Worm (Caenorhabditis elegans) whole organism, early embryonic: ENCODE measurements around the gene har-1.
A peak's percentile ranks its signal among the peaks of the same experiment; 100 is the strongest.

ENCODE experiments used
- B0310.2 ChIP-seq: sonication (generic microtip); optimal IDR thresholded peaks from 2 replicates; lab custom pipeline; 2016; ENCODE audit warnings: mild to moderate bottlenecking, missing genetic modification characterization, missing compliant biosample characterization
- F13C5.2 ChIP-seq: sonication (generic microtip); optimal IDR thresholded peaks from 2 replicates; lab custom pipeline; 2017; ENCODE audit warnings: mild to moderate bottlenecking, missing genetic modification characterization, inconsistent platforms, missing compliant biosample characterization
- aly-1 ChIP-seq: sonication (generic microtip); optimal IDR thresholded peaks from 2 replicates; lab custom pipeline; 2016; ENCODE audit warnings: missing genetic modification characterization, missing compliant biosample characterization
- ama-1 ChIP-seq: fragments of 150-350 bp; optimal IDR thresholded peaks from 2 replicates; lab custom pipeline; 2014
- ceh-13 ChIP-seq: fragments of 200-800 bp; sonication (Bioruptor generic); optimal IDR thresholded peaks from 2 replicates; lab custom pipeline; 2018; ENCODE audit warnings: mild to moderate bottlenecking, missing genetic modification characterization, missing compliant biosample characterization
- ceh-36 ChIP-seq: sonication (generic microtip); optimal IDR thresholded peaks from 2 replicates; lab custom pipeline; 2016; ENCODE audit warnings: missing genetic modification characterization, inconsistent platforms, missing compliant biosample characterization
- ets-7 ChIP-seq: sonication (generic microtip); optimal IDR thresholded peaks from 2 replicates; lab custom pipeline; 2016; ENCODE audit warnings: missing genotype, missing genetic modification characterization, missing compliant biosample characterization
- flt-1 ChIP-seq: fragments of 200-800 bp; sonication (Bioruptor generic); IDR thresholded peaks from 2 replicates; pipeline ENCODE4 v1.3.6; 2022; ENCODE audit warnings: missing genetic modification characterization, missing compliant biosample characterization
- hmbx-1 ChIP-seq: sonication (generic microtip); optimal IDR thresholded peaks from 2 replicates; lab custom pipeline; 2016; ENCODE audit warnings: mild to moderate bottlenecking, missing genetic modification characterization, missing compliant biosample characterization
- hmg-4 ChIP-seq: fragments of 200-800 bp; sonication (Bioruptor generic); optimal IDR thresholded peaks from 2 replicates; lab custom pipeline; 2018; ENCODE audit warnings: mild to moderate bottlenecking, missing genetic modification characterization, missing compliant biosample characterization
- hnd-1 ChIP-seq: sonication (generic microtip); optimal IDR thresholded peaks from 2 replicates; lab custom pipeline; 2016; ENCODE audit warnings: missing genetic modification characterization, missing compliant biosample characterization
- pes-1 ChIP-seq: fragments of 200-800 bp; sonication (Bioruptor generic); IDR thresholded peaks from 2 replicates; pipeline ENCODE4 v1.3.6; 2022; ENCODE audit warnings: missing genetic modification reagents, missing genetic modification characterization, missing compliant biosample characterization
- scrt-1 ChIP-seq: fragments of 200-800 bp; sonication (Bioruptor generic); IDR thresholded peaks from 2 replicates; pipeline ENCODE4 v1.3.6; 2022; ENCODE audit warnings: missing genetic modification characterization, missing compliant biosample characterization
- sea-1 ChIP-seq: fragments of 200-800 bp; sonication (Bioruptor generic); conservative IDR thresholded peaks from 2 replicates; pipeline ENCODE4 v1.3.6; 2022; ENCODE audit warnings: missing genetic modification characterization, missing compliant biosample characterization
- tbx-11 ChIP-seq: fragments of 200-800 bp; sonication (Bioruptor generic); IDR thresholded peaks from 2 replicates; pipeline ENCODE4 v1.3.6; 2022; ENCODE audit warnings: missing genetic modification characterization, missing compliant biosample characterization
- tbx-37 ChIP-seq: fragments of 200-800 bp; sonication (Bioruptor generic); conservative IDR thresholded peaks from 2 replicates; pipeline ENCODE4 v1.3.6; 2022; ENCODE audit warnings: missing genetic modification reagents, missing genetic modification characterization, missing compliant biosample characterization
- tra-4 ChIP-seq: sonication (generic microtip); optimal IDR thresholded peaks from 2 replicates; lab custom pipeline; 2017; ENCODE audit warnings: missing genetic modification characterization, missing compliant biosample characterization

Gene har-1

ce11 chrIII:4194349-4195110 is 42.7 kb downstream of the har-1 start:
- TF ChIP-seq B0310.2 (tag; lab: Kevin White, UChicago) = no peak
- no peak for TF ChIP-seq hnd-1 (tag; lab: Kevin White, UChicago)
- no peak for TF ChIP-seq ets-7
- TF ChIP-seq flt-1 = no peak
- no peak for TF ChIP-seq tra-4 (tag; lab: Kevin White, UChicago)
- TF ChIP-seq F13C5.2 (tag; lab: Kevin White, UChicago) = no peak
- TF ChIP-seq sea-1 (GFP tag; lab: Robert Waterston, UW) = no peak
- no peak for TF ChIP-seq ama-1
- no peak for TF ChIP-seq hmg-4 (GFP tag; lab: Kevin White, UChicago)
- no peak for TF ChIP-seq tbx-37
- no peak for TF ChIP-seq pes-1 (GFP tag; lab: Robert Waterston, UW)
- TF ChIP-seq aly-1 (tag; lab: Kevin White, UChicago) = no peak
- TF ChIP-seq hmbx-1 (tag; lab: Kevin White, UChicago) = no peak
- TF ChIP-seq tbx-11 (GFP tag; lab: Robert Waterston, UW) = no peak
- TF ChIP-seq ceh-36 (tag; lab: Kevin White, UChicago) = no peak
- no peak for TF ChIP-seq scrt-1 (GFP tag; lab: Robert Waterston, UW)
- no peak for TF ChIP-seq ceh-13 (GFP tag; lab: Kevin White, UChicago)

ce11 chrIII:4195306-4196008 is 43.6 kb downstream of the har-1 start:
- TF ChIP-seq sea-1 (GFP tag; lab: Robert Waterston, UW) = 0 out of 2 replicates have a peak, but pooled peaks have one; percentile 35
- TF ChIP-seq tbx-37 = 0 out of 2 replicates have a peak, but pooled peaks have one; percentile 5
- no peak for TF ChIP-seq tbx-11 (GFP tag; lab: Robert Waterston, UW)
- TF ChIP-seq hmbx-1 (tag; lab: Kevin White, UChicago) = no peak

- TF ChIP-seq hmbx-1 (tag; lab: Kevin White, UChicago) = no peak
- TF ChIP-seq tbx-37 = peak; percentile 59; the same call in 1 of the 2 replicates
- TF ChIP-seq hmg-4 (GFP tag; lab: Kevin White, UChicago) = peak; percentile 41
Observed at ce11 chrIII:4196301-4196987, 44.6 kb downstream of the har-1 start.

ce11 chrIII:4196988-4197384 is 45.1 kb downstream of the har-1 start, which contains the start of gene asd-1:
Gene asd-1 (plus strand): TSS chrIII:4197285.
- TF ChIP-seq tbx-37 (no peak), hmg-4 (GFP tag; lab: Kevin White, UChicago) (no peak), hmbx-1 (tag; lab: Kevin White, UChicago) (no peak), B0310.2 (tag; lab: Kevin White, UChicago) (no peak), tra-4 (tag; lab: Kevin White, UChicago) (no peak), F13C5.2 (tag; lab: Kevin White, UChicago) (no peak), tbx-11 (GFP tag; lab: Robert Waterston, UW) (no peak), flt-1 (no peak), aly-1 (tag; lab: Kevin White, UChicago) (no peak), sea-1 (GFP tag; lab: Robert Waterston, UW) (no peak), ets-7 (no peak), ceh-36 (tag; lab: Kevin White, UChicago) (no peak), hnd-1 (tag; lab: Kevin White, UChicago) (no peak), scrt-1 (GFP tag; lab: Robert Waterston, UW) (no peak), ama-1 (no peak), ceh-13 (GFP tag; lab: Kevin White, UChicago) (no peak), pes-1 (GFP tag; lab: Robert Waterston, UW) (no peak)
